Fruit fly (Drosophila melanogaster) whole organism, wandering third instar larva: ENCODE measurements around the gene feo.

Experiments used
- Abd-B ChIP-seq: fragments of >200 bp; optimal IDR thresholded peaks from 2 replicates; lab custom pipeline; 2017; ENCODE audit warnings: missing biosample characterization, missing genetic modification characterization
- CG32264 ChIP-seq: fragments of 200-800 bp; sonication (Bioruptor generic); optimal IDR thresholded peaks from 2 replicates; lab custom pipeline; 2016; ENCODE audit warnings: missing biosample characterization, missing genetic modification characterization
- CG9705 ChIP-seq: fragments of 200-800 bp; sonication (Bioruptor generic); optimal IDR thresholded peaks from 2 replicates; lab custom pipeline; 2018; ENCODE audit warnings: missing biosample characterization, mild to moderate bottlenecking, missing genetic modification characterization
- CrebA ChIP-seq: fragments of 200-800 bp; sonication (Bioruptor generic); optimal IDR thresholded peaks from 2 replicates; lab custom pipeline; 2016; ENCODE audit warnings: missing biosample characterization, mild to moderate bottlenecking, missing genetic modification characterization, borderline replicate concordance
- Dfd ChIP-seq: fragments of >200 bp; optimal IDR thresholded peaks from 2 replicates; lab custom pipeline; 2017; ENCODE audit warnings: missing biosample characterization, missing genetic modification characterization
- Dif ChIP-seq: fragments of 200-275, 200-300 bp; sonication (Bioruptor generic); optimal IDR thresholded peaks from 2 replicates; lab custom pipeline; 2018; ENCODE audit warnings: missing biosample characterization, missing genetic modification characterization; ENCODE audit not compliant: partially characterized antibody
- GATAd ChIP-seq: sonication (Bioruptor generic); optimal IDR thresholded peaks from 2 replicates; lab custom pipeline; 2016; ENCODE audit warnings: missing biosample characterization, missing genetic modification characterization
- HLH106 ChIP-seq: fragments of 200-800 bp; optimal IDR thresholded peaks from 3 replicates; lab custom pipeline; 2019; ENCODE audit warnings: missing biosample characterization, mild to moderate bottlenecking, missing genetic modification characterization, moderate library complexity
- Hnf4 ChIP-seq: fragments of 200-800 bp; sonication (Bioruptor generic); optimal IDR thresholded peaks from 2 replicates; lab custom pipeline; 2016; ENCODE audit warnings: missing biosample characterization, mild to moderate bottlenecking, missing genetic modification characterization
- Hr78 ChIP-seq: fragments of >200 bp; optimal IDR thresholded peaks from 2 replicates; lab custom pipeline; 2017; ENCODE audit warnings: missing biosample characterization, missing genetic modification characterization
- Hr83 ChIP-seq: fragments of 200-300 bp; sonication (Bioruptor generic); optimal IDR thresholded peaks from 2 replicates; lab custom pipeline; 2016; ENCODE audit warnings: missing biosample characterization, mild to moderate bottlenecking, missing genetic modification characterization, moderate library complexity; ENCODE audit not compliant: poor library complexity, severe bottlenecking
- Jra ChIP-seq: sonication (Bioruptor generic); optimal IDR thresholded peaks from 2 replicates; lab custom pipeline; 2016; ENCODE audit warnings: missing biosample characterization, missing genetic modification characterization
- Mio ChIP-seq: sonication (Bioruptor generic); optimal IDR thresholded peaks from 2 replicates; lab custom pipeline; 2016; ENCODE audit warnings: missing biosample characterization, missing genetic modification characterization
- Myc ChIP-seq: fragments of >200 bp; optimal IDR thresholded peaks from 2 replicates; lab custom pipeline; 2017
- N ChIP-seq: fragments of >200 bp; optimal IDR thresholded peaks from 2 replicates; lab custom pipeline; 2018; ENCODE audit warnings: missing biosample characterization, missing external identifiers, missing genetic modification characterization
- OdsH ChIP-seq: fragments of 200-800 bp; sonication (Bioruptor generic); optimal IDR thresholded peaks from 2 replicates; lab custom pipeline; 2016; ENCODE audit warnings: missing biosample characterization, mild to moderate bottlenecking, missing genetic modification characterization
- Rel ChIP-seq, 2 experiments: fragments of 200-800 bp; sonication (Bioruptor generic) in 1 of 2; optimal IDR thresholded peaks; 2 replicates in 1 of 2; 3 replicates in 1 of 2; lab custom pipeline; 2016 to 2019; ENCODE audit warnings: mild to moderate bottlenecking in 2 of 2, missing biosample characterization in 2 of 2, missing genetic modification characterization in 2 of 2, moderate library complexity in 1 of 2
- Sp1 ChIP-seq: fragments of 200-800 bp; sonication (Bioruptor generic); optimal IDR thresholded peaks from 3 replicates; lab custom pipeline; 2019; ENCODE audit warnings: missing biosample characterization, mild to moderate bottlenecking, missing genetic modification characterization, moderate library complexity
- Vsx2 ChIP-seq: fragments of 200-300, 225-300 bp; sonication (Bioruptor generic); optimal IDR thresholded peaks from 2 replicates; lab custom pipeline; 2018; ENCODE audit warnings: missing biosample characterization, missing genetic modification characterization; ENCODE audit not compliant: partially characterized antibody
- br ChIP-seq: fragments of 200-800 bp; sonication (Bioruptor generic); optimal IDR thresholded peaks from 2 replicates; lab custom pipeline; 2016; ENCODE audit warnings: missing biosample characterization, missing genetic modification characterization
- brk ChIP-seq: fragments of 200-800 bp; sonication (Bioruptor generic); optimal IDR thresholded peaks from 2 replicates; lab custom pipeline; 2016; ENCODE audit warnings: missing biosample characterization, mild to moderate bottlenecking, missing genetic modification characterization
- dl ChIP-seq, 2 experiments: fragments of 175-275, 200-275 bp in 1 of 2; fragments of 200-275 bp in 1 of 2; sonication (Bioruptor generic); optimal IDR thresholded peaks; lab custom pipeline; 2018; ENCODE audit warnings: mild to moderate bottlenecking in 2 of 2, missing biosample characterization in 2 of 2, missing genetic modification characterization in 2 of 2, moderate library complexity in 2 of 2; ENCODE audit not compliant: partially characterized antibody in 2 of 2, insufficient read depth in 1 of 2
- dmrt93B ChIP-seq: fragments of 200-800 bp; sonication (Bioruptor generic); optimal IDR thresholded peaks from 2 replicates; lab custom pipeline; 2018; ENCODE audit warnings: missing biosample characterization, mild to moderate bottlenecking, missing genetic modification characterization
- dsf ChIP-seq: sonication (Bioruptor generic); optimal IDR thresholded peaks from 2 replicates; lab custom pipeline; 2016; ENCODE audit warnings: missing biosample characterization, missing genetic modification characterization, borderline replicate concordance
- ey ChIP-seq: fragments of 200-800 bp; sonication (Bioruptor generic); optimal IDR thresholded peaks from 2 replicates; lab custom pipeline; 2016; ENCODE audit warnings: missing biosample characterization, missing genetic modification characterization
- foxo ChIP-seq, 2 experiments: fragments of 200-800 bp; sonication (Bioruptor generic); optimal IDR thresholded peaks; 2 replicates in 1 of 2; 3 replicates in 1 of 2; lab custom pipeline; 2016 to 2017; ENCODE audit warnings: missing biosample characterization in 2 of 2, missing genetic modification characterization in 2 of 2
- fru ChIP-seq: fragments of 200-800 bp; sonication (Bioruptor generic); optimal IDR thresholded peaks from 3 replicates; lab custom pipeline; 2016; ENCODE audit warnings: missing biosample characterization, mild to moderate bottlenecking, missing genetic modification characterization
- h ChIP-seq: fragments of 200-800 bp; sonication (Bioruptor generic); optimal IDR thresholded peaks from 3 replicates; lab custom pipeline; 2016; ENCODE audit warnings: missing biosample characterization, mild to moderate bottlenecking, missing genetic modification characterization
- jim ChIP-seq: fragments of 175-275, 200-325 bp; sonication (Bioruptor generic); optimal IDR thresholded peaks from 2 replicates; lab custom pipeline; 2016; ENCODE audit warnings: missing biosample characterization, mild to moderate bottlenecking, missing genetic modification characterization
- lola ChIP-seq: fragments of >200 bp; optimal IDR thresholded peaks from 2 replicates; lab custom pipeline; 2017; ENCODE audit warnings: missing biosample characterization, missing genetic modification characterization
- pan ChIP-seq: fragments of >200 bp; optimal IDR thresholded peaks from 2 replicates; lab custom pipeline; 2017
- psq ChIP-seq: fragments of 200-800 bp; sonication (Bioruptor generic); optimal IDR thresholded peaks from 3 replicates; lab custom pipeline; 2017; ENCODE audit warnings: missing biosample characterization, mild to moderate bottlenecking, missing genetic modification characterization, moderate library complexity
- rgr ChIP-seq: fragments of 200-800 bp; sonication (Bioruptor generic); optimal IDR thresholded peaks from 3 replicates; lab custom pipeline; 2016; ENCODE audit warnings: missing biosample characterization, mild to moderate bottlenecking, missing genetic modification characterization
- sage ChIP-seq: fragments of 200-800 bp; sonication (Bioruptor generic); optimal IDR thresholded peaks from 2 replicates; lab custom pipeline; 2016; ENCODE audit warnings: missing biosample characterization, mild to moderate bottlenecking, missing genetic modification characterization
- sv ChIP-seq: fragments of 200-800 bp; sonication (Bioruptor generic); optimal IDR thresholded peaks from 3 replicates; lab custom pipeline; 2016; ENCODE audit warnings: missing biosample characterization, missing genetic modification characterization
- tai ChIP-seq: sonication (Bioruptor generic); optimal IDR thresholded peaks from 2 replicates; lab custom pipeline; 2016; ENCODE audit warnings: missing biosample characterization, missing genetic modification characterization
- usp ChIP-seq: fragments of >200 bp; optimal IDR thresholded peaks from 2 replicates; lab custom pipeline; 2017; ENCODE audit warnings: missing biosample characterization, missing genetic modification characterization
- woc ChIP-seq: sonication (Bioruptor generic); optimal IDR thresholded peaks from 2 replicates; lab custom pipeline; 2016; ENCODE audit warnings: missing biosample characterization, mild to moderate bottlenecking, missing genetic modification characterization

feo gene

dm6 chrX:10835631-10836030 lies 19.0 kb downstream of the feo start:
- TF ChIP-seq sage (no peak), h (no peak), Hr83 (GFP tag; lab: Kevin White, UChicago) (no peak), pan (lab: Kevin White, UChicago) (peak; percentile 67), Myc (lab: Kevin White, UChicago) (no peak)

dm6 chrX:10832369-10832768 lies 22.3 kb downstream of the feo start:
- TF ChIP-seq Abd-B (GFP tag; lab: Kevin White, UChicago) (no peak), pan (lab: Kevin White, UChicago) (no peak), CG9705 (GFP tag; lab: Kevin White, UChicago) (peak; percentile 65), CrebA (GFP tag; lab: Kevin White, UChicago) (no peak), dl (GFP tag; optimal IDR thresholded peaks at IDR 0.05; lab: Kevin White, UChicago; ENCODE audit: insufficient read depth in 1 of 2, partially characterized antibody in 2 of 2) (no peak), OdsH (GFP tag; lab: Kevin White, UChicago) (peak; percentile 51), Sp1 (GFP tag; lab: Kevin White, UChicago) (no peak), HLH106 (tag; lab: Kevin White, UChicago) (peak; percentile 65), brk (GFP tag; lab: Kevin White, UChicago) (no peak), rgr (GFP tag; lab: Kevin White, UChicago) (peak; percentile 65), foxo (GFP tag; optimal IDR thresholded peaks at IDR 0.05; lab: Kevin White, UChicago) (peak in 1 of 2 experiments; percentile 73), lola (no peak), ey (GFP tag; lab: Kevin White, UChicago) (peak; percentile 42), GATAd (GFP tag; lab: Kevin White, UChicago) (peak; percentile 17), Jra (no peak), Hnf4 (GFP tag; lab: Kevin White, UChicago) (peak; percentile 51), dmrt93B (GFP tag; lab: Kevin White, UChicago) (peak; percentile 44), Dfd (GFP tag; lab: Kevin White, UChicago) (no peak), Dif (GFP tag; lab: Kevin White, UChicago) (no peak), sage (no peak), sv (GFP tag; lab: Kevin White, UChicago) (peak; percentile 57), Vsx2 (GFP tag; lab: Kevin White, UChicago) (no peak), N (GFP tag; lab: Kevin White, UChicago) (no peak), Rel (GFP tag; optimal IDR thresholded peaks at IDR 0.05; lab: Kevin White, UChicago) (no peak), Rel (tag; optimal IDR thresholded peaks at IDR 0.05; lab: Kevin White, UChicago) (no peak), h (peak; percentile 46), Myc (lab: Kevin White, UChicago) (peak; percentile 93), tai (GFP tag; lab: Kevin White, UChicago) (peak; percentile 62), psq (GFP tag; lab: Kevin White, UChicago) (peak; percentile 39), Hr78 (GFP tag; lab: Kevin White, UChicago) (no peak), Hr83 (GFP tag; lab: Kevin White, UChicago) (peak; percentile 23), dsf (GFP tag; lab: Kevin White, UChicago) (no peak), usp (GFP tag; lab: Kevin White, UChicago) (no peak), br (GFP tag; lab: Kevin White, UChicago) (peak; percentile 13), CG32264 (no peak), woc (GFP tag; lab: Kevin White, UChicago) (no peak), Mio (no peak), fru (GFP tag; lab: Kevin White, UChicago) (peak; percentile 39), jim (no peak)

dm6 chrX:10827301-10827700 lies 27.4 kb downstream of the feo start:
- TF ChIP-seq Hr83 (GFP tag; lab: Kevin White, UChicago), result no peak
- TF ChIP-seq psq (GFP tag; lab: Kevin White, UChicago), result peak; percentile 11
- peak; percentile 18 for TF ChIP-seq Sp1 (GFP tag; lab: Kevin White, UChicago)
- no peak for TF ChIP-seq Dfd (GFP tag; lab: Kevin White, UChicago)
- TF ChIP-seq HLH106 (tag; lab: Kevin White, UChicago), result peak; percentile 22
- TF ChIP-seq CG32264, result no peak
